Worm (Caenorhabditis elegans) whole organism, mixed stage, embryonic: ENCODE measurements around the gene algn-6.

Source experiments
- blmp-1 ChIP-seq: fragments of 150-350 bp; optimal IDR thresholded peaks from 2 replicates; lab custom pipeline; 2014; ENCODE audit warnings: missing biosample characterization, missing genetic modification characterization
- drap-1 ChIP-seq: fragments of 200-800 bp; sonication (Bioruptor generic); optimal IDR thresholded peaks from 3 replicates; lab custom pipeline; 2018; ENCODE audit warnings: mild to moderate bottlenecking, missing genetic modification characterization, missing compliant biosample characterization
- nhr-76 ChIP-seq: sonication (generic microtip); optimal IDR thresholded peaks from 2 replicates; lab custom pipeline; 2017; ENCODE audit warnings: missing biosample characterization, missing genetic modification characterization
- pha-4 ChIP-seq: fragments of 150-350 bp; optimal IDR thresholded peaks from 2 replicates; lab custom pipeline; 2018; ENCODE audit warnings: missing biosample characterization, missing genetic modification reagents, missing genetic modification characterization
- unc-62 ChIP-seq: fragments of 150-350 bp; optimal IDR thresholded peaks from 2 replicates; lab custom pipeline; 2014; ENCODE audit warnings: missing biosample characterization, missing genetic modification reagents, missing genetic modification characterization

DNA sequence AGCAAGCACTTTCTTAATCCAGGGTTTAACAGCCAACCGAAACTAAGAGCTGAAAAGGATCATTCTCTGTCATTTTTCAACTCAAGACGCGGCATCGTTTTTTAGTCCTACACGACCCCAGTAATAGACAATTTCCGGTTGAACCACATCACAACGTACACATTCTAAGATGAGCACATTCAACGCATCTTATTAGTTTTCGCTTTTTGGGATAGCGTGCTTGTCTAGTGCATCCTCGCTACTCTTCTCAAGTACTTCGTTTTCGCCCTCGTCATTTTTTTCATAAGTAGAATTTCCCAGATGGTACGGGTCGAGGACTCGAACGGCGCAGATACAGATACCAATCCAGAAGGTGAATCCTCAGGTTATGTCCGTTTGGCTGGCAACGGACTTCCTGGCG lies 2.7 kb downstream of the algn-6 start, which contains the start of gene T05H10.1:
- TF ChIP-seq nhr-76 (tag; lab: Kevin White, UChicago) (no peak), blmp-1 (tag; lab: Kevin White, UChicago) (no peak), drap-1 (GFP tag; lab: Kevin White, UChicago) (no peak), pha-4 (tag; lab: Kevin White, UChicago) (no peak), unc-62 (GFP tag; lab: Kevin White, UChicago) (no peak)
